Fruit fly (Drosophila melanogaster) whole organism, embryonic: ENCODE results near the gene Nup98-96.
A peak's percentile ranks its signal among the peaks of the same experiment; 100 is the strongest.

ENCODE experiments used
- Ada2b ChIP-seq: fragments of 200-800 bp; sonication (Bioruptor generic); IDR thresholded peaks from 2 replicates; pipeline ENCODE4 v1.3.6; 2022; ENCODE audit warnings: missing biosample characterization, missing genetic modification characterization
- Blimp-1 ChIP-seq: fragments of 200-800 bp; sonication (Bioruptor generic); optimal IDR thresholded peaks from 3 replicates; lab custom pipeline; 2018; ENCODE audit warnings: missing biosample characterization, missing genetic modification characterization, mild to moderate bottlenecking, moderate library complexity, missing genetic modification reagents
- BtbVII ChIP-seq: fragments of 200-800 bp; sonication (Bioruptor generic); optimal IDR thresholded peaks from 3 replicates; lab custom pipeline; 2017; ENCODE audit warnings: missing biosample characterization, mild to moderate bottlenecking, missing genetic modification characterization
- CG11695 ChIP-seq: fragments of 200-800 bp; sonication (Bioruptor generic); IDR thresholded peaks from 3 replicates; pipeline ENCODE4 v1.3.6; 2022; ENCODE audit warnings: missing biosample characterization, missing genetic modification characterization
- CG12391 ChIP-seq: fragments of 200-800 bp; sonication (Bioruptor generic); optimal IDR thresholded peaks from 3 replicates; lab custom pipeline; 2018; ENCODE audit warnings: missing biosample characterization, mild to moderate bottlenecking, missing genetic modification characterization, moderate library complexity
- CG12659 ChIP-seq: fragments of 200-800 bp; sonication (Bioruptor generic); optimal IDR thresholded peaks from 3 replicates; lab custom pipeline; 2017; ENCODE audit warnings: mild to moderate bottlenecking, missing biosample characterization, missing genetic modification reagents, missing genetic modification characterization
- CG13287 ChIP-seq: fragments of 200-800 bp; sonication (Bioruptor generic); IDR thresholded peaks from 2 replicates; pipeline ENCODE4 v1.3.6; 2022; ENCODE audit warnings: missing biosample characterization, missing genetic modification characterization; ENCODE audit not compliant: partially characterized antibody
- CG15011 ChIP-seq: fragments of 200-800 bp; sonication (Bioruptor generic); optimal IDR thresholded peaks from 3 replicates; lab custom pipeline; 2018; ENCODE audit warnings: missing biosample characterization, mild to moderate bottlenecking, missing genetic modification characterization
- CG15514 ChIP-seq: fragments of 200-800 bp; sonication (Bioruptor generic); optimal IDR thresholded peaks from 3 replicates; lab custom pipeline; 2017; ENCODE audit warnings: missing biosample characterization, missing genetic modification characterization, mild to moderate bottlenecking, moderate library complexity, missing genetic modification reagents
- CG17186 ChIP-seq: fragments of 200-800 bp; sonication (Bioruptor generic); optimal IDR thresholded peaks from 3 replicates; lab custom pipeline; 2017; ENCODE audit warnings: missing biosample characterization, missing genetic modification reagents, missing genetic modification characterization
- CG17385 ChIP-seq: fragments of 200-800 bp; sonication (Bioruptor generic); optimal IDR thresholded peaks from 3 replicates; lab custom pipeline; 2018; ENCODE audit warnings: missing biosample characterization, mild to moderate bottlenecking, missing genetic modification characterization
- CG18619 ChIP-seq: fragments of 200-800 bp; sonication (Bioruptor generic); optimal IDR thresholded peaks from 3 replicates; lab custom pipeline; 2017; ENCODE audit warnings: missing biosample characterization, mild to moderate bottlenecking, missing genetic modification characterization
- CG32532 ChIP-seq: fragments of 200-800 bp; sonication (Bioruptor generic); IDR thresholded peaks from 2 replicates; pipeline ENCODE4 v1.3.6; 2022; ENCODE audit warnings: missing biosample characterization, missing genetic modification characterization
- CG3726 ChIP-seq: fragments of 200-800 bp; sonication (Bioruptor generic); IDR thresholded peaks from 3 replicates; pipeline ENCODE4, ENCODE4 v1.3.6; 2022; ENCODE audit warnings: missing biosample characterization, missing genetic modification characterization
- CG42726 ChIP-seq: fragments of 200-800 bp; sonication (Bioruptor generic); IDR thresholded peaks from 2 replicates; pipeline ENCODE4 v1.3.6; 2022; ENCODE audit warnings: missing biosample characterization, missing genetic modification characterization; ENCODE audit not compliant: partially characterized antibody
- CG4282 ChIP-seq: fragments of 200-800 bp; sonication (Bioruptor generic); optimal IDR thresholded peaks from 2 replicates; lab custom pipeline; 2016; ENCODE audit warnings: missing biosample characterization, missing genetic modification characterization
- CG5180 ChIP-seq: fragments of 200-800 bp; sonication (Bioruptor generic); optimal IDR thresholded peaks from 3 replicates; lab custom pipeline; 2017; ENCODE audit warnings: missing biosample characterization, missing genetic modification characterization, mild to moderate bottlenecking, moderate library complexity, missing genetic modification reagents
- CG6854 ChIP-seq: fragments of 200-800 bp; sonication (Bioruptor generic); optimal IDR thresholded peaks from 3 replicates; lab custom pipeline; 2017; ENCODE audit warnings: missing biosample characterization, mild to moderate bottlenecking, missing genetic modification characterization
- CG7372 ChIP-seq: fragments of 200-800 bp; sonication (Bioruptor generic); IDR thresholded peaks from 2 replicates; pipeline ENCODE4 v1.3.6; 2022; ENCODE audit warnings: missing biosample characterization, missing genetic modification characterization
- CG8478 ChIP-seq: fragments of >200 bp; optimal IDR thresholded peaks from 2 replicates; lab custom pipeline; 2018
- CG9797 ChIP-seq: fragments of 200-800 bp; sonication (Bioruptor generic); optimal IDR thresholded peaks from 3 replicates; lab custom pipeline; 2018; ENCODE audit warnings: missing biosample characterization, mild to moderate bottlenecking, missing genetic modification characterization
- CoRest ChIP-seq: fragments of 200-800 bp; sonication (Bioruptor generic); optimal IDR thresholded peaks from 3 replicates; lab custom pipeline; 2018; ENCODE audit warnings: missing biosample characterization, mild to moderate bottlenecking, missing genetic modification characterization, moderate library complexity
- D19A ChIP-seq: fragments of 200-800 bp; optimal IDR thresholded peaks from 3 replicates; lab custom pipeline; 2019; ENCODE audit warnings: missing biosample characterization, mild to moderate bottlenecking, missing genetic modification characterization, moderate library complexity
- Doc3 ChIP-seq: fragments of 200-800 bp; sonication (Bioruptor generic); IDR thresholded peaks from 3 replicates; pipeline ENCODE4 v1.3.6; 2022; ENCODE audit warnings: missing biosample characterization, missing genetic modification characterization; ENCODE audit not compliant: partially characterized antibody
- Hand ChIP-seq: fragments of 200-800 bp; sonication (Bioruptor generic); optimal IDR thresholded peaks from 2 replicates; lab custom pipeline; 2017; ENCODE audit warnings: mild to moderate bottlenecking, missing biosample characterization, missing genetic modification reagents, missing genetic modification characterization
- HmgZ ChIP-seq: fragments of 200-800 bp; sonication (Bioruptor generic); optimal IDR thresholded peaks from 2 replicates; lab custom pipeline; 2018; ENCODE audit warnings: missing biosample characterization, mild to moderate bottlenecking, missing genetic modification characterization
- Hsf ChIP-seq: fragments of 200-800 bp; sonication (Bioruptor generic); optimal IDR thresholded peaks from 3 replicates; lab custom pipeline; 2016; ENCODE audit warnings: missing biosample characterization, missing genetic modification characterization
- NC2β ChIP-seq: fragments of 200-800 bp; sonication (Bioruptor generic); optimal IDR thresholded peaks from 2 replicates; lab custom pipeline; 2016; ENCODE audit warnings: missing biosample characterization, missing genetic modification characterization
- TFAM ChIP-seq: fragments of 200-800 bp; sonication (Bioruptor generic); optimal IDR thresholded peaks from 2 replicates; lab custom pipeline; 2017; ENCODE audit warnings: missing biosample characterization, missing genetic modification characterization, inconsistent platforms
- Tbp ChIP-seq: fragments of >200 bp; optimal IDR thresholded peaks from 2 replicates; lab custom pipeline; 2018; ENCODE audit warnings: missing biosample characterization, missing genetic modification characterization
- az2 ChIP-seq: fragments of 200-800 bp; sonication (Bioruptor generic); optimal IDR thresholded peaks from 3 replicates; lab custom pipeline; 2016; ENCODE audit warnings: missing biosample characterization, missing genetic modification characterization
- bsh ChIP-seq, 2 experiments: fragments of 200-800 bp; sonication (Bioruptor generic); optimal IDR thresholded peaks; 2 replicates each; lab custom pipeline; 2017 to 2018; ENCODE audit warnings: mild to moderate bottlenecking in 2 of 2, missing biosample characterization in 2 of 2, missing genetic modification characterization in 2 of 2, moderate library complexity in 1 of 2
- cad ChIP-seq: fragments of >200 bp; optimal IDR thresholded peaks from 2 replicates; lab custom pipeline; 2017; ENCODE audit warnings: missing biosample characterization, missing genetic modification characterization
- disco-r ChIP-seq: fragments of 200-800 bp; sonication (Bioruptor generic); optimal IDR thresholded peaks from 2 replicates; lab custom pipeline; 2016; ENCODE audit warnings: missing biosample characterization, missing genetic modification characterization
- grn ChIP-seq: fragments of 200-800 bp; sonication (Bioruptor generic); optimal IDR thresholded peaks from 3 replicates; lab custom pipeline; 2017; ENCODE audit warnings: missing biosample characterization, missing genetic modification characterization
- gro ChIP-seq: fragments of 200-800 bp; sonication (Bioruptor generic); optimal IDR thresholded peaks from 2 replicates; lab custom pipeline; 2016; ENCODE audit warnings: missing biosample characterization, missing genetic modification characterization
- hkb ChIP-seq, 2 experiments: fragments of 200-800 bp in 1 of 2; fragments of >200 bp in 1 of 2; sonication (Bioruptor generic) in 1 of 2; IDR thresholded peaks in 1 of 2; optimal IDR thresholded peaks in 1 of 2; 2 replicates each; pipeline versions ENCODE4 v1.3.6 to Lab custom; 2017 to 2022; ENCODE audit warnings: missing biosample characterization in 1 of 2, missing genetic modification characterization in 1 of 2
- kah ChIP-seq: fragments of 200-800 bp; sonication (Bioruptor generic); optimal IDR thresholded peaks from 2 replicates; lab custom pipeline; 2018; ENCODE audit warnings: missing biosample characterization, mild to moderate bottlenecking, missing genetic modification characterization
- lab ChIP-seq: fragments of 200-800 bp; sonication (Bioruptor generic); optimal IDR thresholded peaks from 3 replicates; lab custom pipeline; 2017; ENCODE audit warnings: missing biosample characterization, missing genetic modification characterization, mild to moderate bottlenecking, moderate library complexity, missing genetic modification reagents
- lbe ChIP-seq: fragments of 200-800 bp; sonication (Bioruptor generic); optimal IDR thresholded peaks from 2 replicates; lab custom pipeline; 2016; ENCODE audit warnings: missing biosample characterization, mild to moderate bottlenecking, missing genetic modification characterization
- lov ChIP-seq, 2 experiments: fragments of 200-800 bp in 1 of 2; fragments of >200 bp in 1 of 2; sonication (Bioruptor generic) in 1 of 2; IDR thresholded peaks in 1 of 2; optimal IDR thresholded peaks in 1 of 2; 2 replicates in 1 of 2; 3 replicates in 1 of 2; pipeline versions ENCODE4 v1.3.6 to Lab custom; 2017 to 2022; ENCODE audit warnings: missing biosample characterization in 1 of 2, missing genetic modification characterization in 1 of 2
- mirr ChIP-seq: fragments of 200-800 bp; sonication (Bioruptor generic); optimal IDR thresholded peaks from 3 replicates; lab custom pipeline; 2018; ENCODE audit warnings: missing biosample characterization, mild to moderate bottlenecking, missing genetic modification characterization
- nmo ChIP-seq: fragments of 200-800 bp; sonication (Bioruptor generic); optimal IDR thresholded peaks from 2 replicates; lab custom pipeline; 2018; ENCODE audit warnings: missing biosample characterization, mild to moderate bottlenecking, missing genetic modification characterization, moderate library complexity
- prd ChIP-seq, 3 experiments: fragments of >200 bp in 2 of 3; fragments of 200-800 bp in 1 of 3; sonication (Bioruptor generic) in 1 of 3; optimal IDR thresholded peaks in 2 of 3; IDR thresholded peaks in 1 of 3; 2 replicates in 2 of 3; 3 replicates in 1 of 3; pipeline versions ENCODE4 v1.3.6 to Lab custom; 2017 to 2022; ENCODE audit warnings: missing biosample characterization in 1 of 3, missing genetic modification characterization in 1 of 3
- schlank ChIP-seq: fragments of 200-800 bp; sonication (Bioruptor generic); optimal IDR thresholded peaks from 2 replicates; lab custom pipeline; 2018; ENCODE audit warnings: missing biosample characterization, mild to moderate bottlenecking, missing genetic modification characterization
- sima ChIP-seq: fragments of 200-800 bp; sonication (Bioruptor generic); optimal IDR thresholded peaks from 2 replicates; lab custom pipeline; 2016; ENCODE audit warnings: missing biosample characterization, missing genetic modification characterization
- tgo ChIP-seq: fragments of 200-800 bp; sonication (Bioruptor generic); IDR thresholded peaks from 3 replicates; pipeline ENCODE4 v1.3.6; 2022; ENCODE audit warnings: missing biosample characterization, missing genetic modification characterization
- tup ChIP-seq: fragments of 200-800 bp; sonication (Bioruptor generic); optimal IDR thresholded peaks from 2 replicates; lab custom pipeline; 2016; ENCODE audit warnings: missing biosample characterization, mild to moderate bottlenecking, missing genetic modification characterization, moderate library complexity
- vvl ChIP-seq: fragments of 200-800 bp; sonication (Bioruptor generic); IDR thresholded peaks from 2 replicates; pipeline ENCODE4 v1.3.6; 2022; ENCODE audit warnings: missing biosample characterization, missing genetic modification characterization
- zen2 ChIP-seq: fragments of 200-800 bp; sonication (Bioruptor generic); IDR thresholded peaks from 3 replicates; pipeline ENCODE4 v1.3.6; 2022; ENCODE audit warnings: missing biosample characterization, missing genetic modification characterization; ENCODE audit not compliant: partially characterized antibody

Nup98-96 gene

dm6 chr3R:23729066-23729465 is 52.4 kb downstream of the Nup98-96 start (continued):
- no peak for TF ChIP-seq lov (optimal IDR thresholded peaks at IDR 0.05; lab: Kevin White, UChicago)
- no peak for TF ChIP-seq lov (GFP tag; IDR thresholded peaks at IDR 0.05; lab: Robert Waterston, UW)
- TF ChIP-seq CG13287 (GFP tag; lab: Robert Waterston, UW) = no peak
- no peak for TF ChIP-seq CG8478 (lab: Kevin White, UChicago)
- TF ChIP-seq CG17186 (GFP tag; lab: Kevin White, UChicago) = no peak
- no peak for TF ChIP-seq Tbp (GFP tag; lab: Kevin White, UChicago)
- peak; percentile 42 for TF ChIP-seq Hand
- no peak for TF ChIP-seq CoRest
- no peak for TF ChIP-seq lbe (GFP tag; lab: Kevin White, UChicago)
- peak; percentile 47 for TF ChIP-seq gro
- TF ChIP-seq mirr (GFP tag; lab: Kevin White, UChicago) = peak; percentile 89
- TF ChIP-seq az2 = no peak
- no peak for TF ChIP-seq CG7372 (GFP tag; lab: Robert Waterston, UW)
- no peak for TF ChIP-seq tgo (GFP tag; lab: Robert Waterston, UW)
- no peak for TF ChIP-seq disco-r (GFP tag; lab: Kevin White, UChicago)
- no peak for TF ChIP-seq CG4282 (GFP tag; lab: Kevin White, UChicago)
- no peak for TF ChIP-seq nmo
- no peak for TF ChIP-seq NC2β
- TF ChIP-seq CG9797 (GFP tag; lab: Kevin White, UChicago) = no peak
- peak; percentile 43 for TF ChIP-seq grn
- peak; percentile 77 for TF ChIP-seq BtbVII (GFP tag; lab: Kevin White, UChicago)
- TF ChIP-seq Hsf (GFP tag; lab: Kevin White, UChicago) = no peak
- no peak for TF ChIP-seq TFAM (GFP tag; lab: Kevin White, UChicago)
- TF ChIP-seq schlank = peak; percentile 75
- peak; percentile 14 for TF ChIP-seq Blimp-1 (GFP tag; lab: Kevin White, UChicago)
- no peak for TF ChIP-seq Doc3 (GFP tag; lab: Robert Waterston, UW)
- no peak for TF ChIP-seq Ada2b
- TF ChIP-seq tup = peak; percentile 40
- no peak for TF ChIP-seq prd (optimal IDR thresholded peaks at IDR 0.05; lab: Kevin White, UChicago)
- no peak for TF ChIP-seq prd (GFP tag; IDR thresholded peaks at IDR 0.05; lab: Robert Waterston, UW)
- no peak for TF ChIP-seq cad
- TF ChIP-seq sima (GFP tag; lab: Kevin White, UChicago) = no peak
- peak; percentile 57 for TF ChIP-seq HmgZ (tag; lab: Kevin White, UChicago)
- TF ChIP-seq bsh (GFP tag; optimal IDR thresholded peaks at IDR 0.05; lab: Kevin White, UChicago) = peak in 1 of 2 experiments; percentile 24
- 0 out of 3 replicates have a peak, but pooled peaks have one; percentile 8 for TF ChIP-seq CG11695
- no peak for TF ChIP-seq CG12391 (tag; lab: Kevin White, UChicago)
- no peak for TF ChIP-seq hkb (optimal IDR thresholded peaks at IDR 0.05; lab: Kevin White, UChicago)
- peak; percentile 54; the same call in 1 of the 2 replicates for TF ChIP-seq hkb (GFP tag; IDR thresholded peaks at IDR 0.05; lab: Robert Waterston, UW)
- peak; percentile 24 for TF ChIP-seq CG15011 (GFP tag; lab: Kevin White, UChicago)
- peak; percentile 24 for TF ChIP-seq kah (GFP tag; lab: Kevin White, UChicago)
- no peak for TF ChIP-seq D19A

dm6 chr3R:23728086-23728485 is 53.3 kb downstream of the Nup98-96 start:
- TF ChIP-seq CG42726 (GFP tag; lab: Robert Waterston, UW) = no peak
- TF ChIP-seq CG6854 (GFP tag; lab: Kevin White, UChicago) = no peak
- no peak for TF ChIP-seq CG5180 (GFP tag; lab: Kevin White, UChicago)
- peak; percentile 45 for TF ChIP-seq CG17385 (GFP tag; lab: Kevin White, UChicago)
- TF ChIP-seq CG12659 (GFP tag; lab: Kevin White, UChicago) = no peak
- 0 out of 2 replicates have a peak, but pooled peaks have one; percentile 27 for TF ChIP-seq vvl (GFP tag; lab: Robert Waterston, UW)
- TF ChIP-seq lab (GFP tag; lab: Kevin White, UChicago) = peak; percentile 29
- no peak for TF ChIP-seq CG3726
- peak; percentile 22; the same call in 1 of the 2 replicates for TF ChIP-seq CG13287 (GFP tag; lab: Robert Waterston, UW)
- TF ChIP-seq CG18619 (GFP tag; lab: Kevin White, UChicago) = no peak
- no peak for TF ChIP-seq zen2 (GFP tag; lab: Robert Waterston, UW)
- peak; percentile 28 for TF ChIP-seq CG15514 (GFP tag; lab: Kevin White, UChicago)
- TF ChIP-seq bsh (GFP tag; optimal IDR thresholded peaks at IDR 0.05; lab: Kevin White, UChicago) = peak in 1 of 2 experiments; percentile 57
- TF ChIP-seq CG32532 = 0 out of 2 replicates have a peak, but pooled peaks have one; percentile 18
